Fruit fly (Drosophila melanogaster) whole organism, prepupa: ENCODE measurements around the gene TwdlY.

Experiments used
- Blimp-1 ChIP-seq: fragments of 200-800 bp; sonication (Bioruptor generic); optimal IDR thresholded peaks from 3 replicates; lab custom pipeline; 2017; ENCODE audit warnings: missing biosample characterization, missing genetic modification characterization, mild to moderate bottlenecking, moderate library complexity, missing genetic modification reagents
- CG10669 ChIP-seq: fragments of 200-800 bp; sonication (Bioruptor generic); optimal IDR thresholded peaks from 3 replicates; lab custom pipeline; 2018; ENCODE audit warnings: missing biosample characterization, mild to moderate bottlenecking, missing genetic modification characterization, moderate library complexity
- CG11762 ChIP-seq: fragments of 200-800 bp; sonication (Bioruptor generic); optimal IDR thresholded peaks from 3 replicates; lab custom pipeline; 2016; ENCODE audit warnings: missing biosample characterization, missing genetic modification characterization; ENCODE audit not compliant: insufficient read depth
- CG15336 ChIP-seq: fragments of 200-800 bp; sonication (Bioruptor generic); IDR thresholded peaks from 2 replicates; pipeline ENCODE4 v1.3.6; 2022; ENCODE audit warnings: missing biosample characterization, missing genetic modification characterization
- CG1621 ChIP-seq: fragments of 200-800 bp; sonication (Bioruptor generic); optimal IDR thresholded peaks from 3 replicates; lab custom pipeline; 2018; ENCODE audit warnings: missing biosample characterization, mild to moderate bottlenecking, missing genetic modification characterization
- CG16779 ChIP-seq: fragments of 200-800 bp; sonication (Bioruptor generic); optimal IDR thresholded peaks from 3 replicates; lab custom pipeline; 2017; ENCODE audit warnings: missing biosample characterization, mild to moderate bottlenecking, missing genetic modification characterization
- CG3032 ChIP-seq: fragments of 200-800 bp; optimal IDR thresholded peaks from 2 replicates; lab custom pipeline; 2019; ENCODE audit warnings: missing biosample characterization, mild to moderate bottlenecking, missing genetic modification characterization, moderate library complexity
- CG31627 ChIP-seq: fragments of 200-800 bp; sonication (Bioruptor generic); optimal IDR thresholded peaks from 3 replicates; lab custom pipeline; 2016; ENCODE audit warnings: missing biosample characterization, missing genetic modification characterization
- CG34406 ChIP-seq: fragments of 200-800 bp; sonication (Bioruptor generic); optimal IDR thresholded peaks from 3 replicates; lab custom pipeline; 2016; ENCODE audit warnings: missing biosample characterization, missing genetic modification characterization
- CG3919 ChIP-seq: fragments of 200-800 bp; sonication (Bioruptor generic); optimal IDR thresholded peaks from 3 replicates; lab custom pipeline; 2016; ENCODE audit warnings: missing biosample characterization, missing genetic modification characterization
- CG6163 ChIP-seq: fragments of 200-800 bp; sonication (Bioruptor generic); IDR thresholded peaks from 3 replicates; pipeline ENCODE4 v1.3.6; 2022; ENCODE audit warnings: missing biosample characterization, missing genetic modification characterization
- CG6276 ChIP-seq: fragments of 200-800 bp; sonication (Bioruptor generic); optimal IDR thresholded peaks from 2 replicates; lab custom pipeline; 2017; ENCODE audit warnings: missing biosample characterization, mild to moderate bottlenecking, missing genetic modification characterization
- CG6792 ChIP-seq: fragments of 200-800 bp; sonication (Bioruptor generic); optimal IDR thresholded peaks from 3 replicates; lab custom pipeline; 2016; ENCODE audit warnings: missing biosample characterization, missing genetic modification characterization
- CG7368 ChIP-seq: fragments of 200-800 bp; sonication (Bioruptor generic); optimal IDR thresholded peaks from 3 replicates; lab custom pipeline; 2016; ENCODE audit warnings: missing biosample characterization, missing genetic modification characterization
- CG8319 ChIP-seq: fragments of 200-800 bp; sonication (Bioruptor generic); optimal IDR thresholded peaks from 3 replicates; lab custom pipeline; 2016; ENCODE audit warnings: missing biosample characterization, missing genetic modification characterization
- CG9139 ChIP-seq: fragments of 200-800 bp; sonication (Bioruptor generic); optimal IDR thresholded peaks from 3 replicates; lab custom pipeline; 2017; ENCODE audit warnings: missing biosample characterization, mild to moderate bottlenecking, missing genetic modification characterization
- Eip78C ChIP-seq: fragments of 200-800 bp; sonication (Bioruptor generic); peaks from one replicate; lab custom pipeline; 2016; ENCODE audit warnings: missing biosample characterization, missing genetic modification characterization
- Ets21C ChIP-seq: fragments of 200-800 bp; sonication (Bioruptor generic); optimal IDR thresholded peaks from 3 replicates; lab custom pipeline; 2016; ENCODE audit warnings: missing biosample characterization, missing genetic modification characterization
- Gug ChIP-seq: fragments of 200-800 bp; sonication (Bioruptor generic); IDR thresholded peaks from 2 replicates; pipeline ENCODE4 v1.3.6; 2022; ENCODE audit warnings: missing biosample characterization, missing genetic modification characterization
- Hr39 ChIP-seq: fragments of 200-800 bp; sonication (Bioruptor generic); optimal IDR thresholded peaks from 2 replicates; lab custom pipeline; 2016; ENCODE audit warnings: missing biosample characterization, missing genetic modification characterization
- Hr4 ChIP-seq: fragments of 200-800 bp; sonication (Bioruptor generic); optimal IDR thresholded peaks from 3 replicates; lab custom pipeline; 2016; ENCODE audit warnings: missing biosample characterization, missing genetic modification characterization
- Lpt ChIP-seq: fragments of 200-800 bp; sonication (Bioruptor generic); optimal IDR thresholded peaks from 3 replicates; lab custom pipeline; 2016; ENCODE audit warnings: missing biosample characterization, missing genetic modification characterization
- OdsH ChIP-seq: fragments of 200-800 bp; sonication (Bioruptor generic); optimal IDR thresholded peaks from 3 replicates; lab custom pipeline; 2016; ENCODE audit warnings: missing biosample characterization, missing genetic modification characterization
- Smox ChIP-seq: fragments of 200-800 bp; sonication (Bioruptor generic); optimal IDR thresholded peaks from 3 replicates; lab custom pipeline; 2016; ENCODE audit warnings: missing biosample characterization, missing genetic modification characterization
- Sox102F ChIP-seq: fragments of 200-800 bp; sonication (Bioruptor generic); optimal IDR thresholded peaks from 2 replicates; lab custom pipeline; 2016; ENCODE audit warnings: missing biosample characterization, mild to moderate bottlenecking, missing genetic modification characterization
- Sox14 ChIP-seq: fragments of 200-800 bp; sonication (Bioruptor generic); optimal IDR thresholded peaks from 3 replicates; lab custom pipeline; 2016; ENCODE audit warnings: missing biosample characterization, missing genetic modification characterization
- achi ChIP-seq: fragments of 200-800 bp; sonication (Bioruptor generic); optimal IDR thresholded peaks from 3 replicates; lab custom pipeline; 2016; ENCODE audit warnings: missing biosample characterization, missing genetic modification characterization
- cyc ChIP-seq: fragments of 200-800 bp; sonication (Bioruptor generic); optimal IDR thresholded peaks from 3 replicates; lab custom pipeline; 2016; ENCODE audit warnings: missing biosample characterization, missing genetic modification characterization
- dac ChIP-seq: fragments of 200-800 bp; sonication (Bioruptor generic); optimal IDR thresholded peaks from 2 replicates; lab custom pipeline; 2017; ENCODE audit warnings: missing biosample characterization, mild to moderate bottlenecking, missing genetic modification characterization
- dsx ChIP-seq: fragments of 200-800 bp; optimal IDR thresholded peaks from 3 replicates; lab custom pipeline; 2019; ENCODE audit warnings: missing biosample characterization, mild to moderate bottlenecking, missing genetic modification characterization, moderate library complexity; ENCODE audit not compliant: poor library complexity, severe bottlenecking
- eg ChIP-seq: fragments of 200-800 bp; sonication (Bioruptor generic); IDR thresholded peaks from 3 replicates; pipeline ENCODE4 v1.3.6; 2022; ENCODE audit warnings: missing biosample characterization, missing genetic modification characterization
- esn ChIP-seq: fragments of 200-800 bp; sonication (Bioruptor generic); optimal IDR thresholded peaks from 2 replicates; lab custom pipeline; 2016; ENCODE audit warnings: missing biosample characterization, mild to moderate bottlenecking, missing genetic modification characterization, moderate library complexity
- fd85E ChIP-seq: fragments of 200-800 bp; sonication (Bioruptor generic); optimal IDR thresholded peaks from 3 replicates; lab custom pipeline; 2016; ENCODE audit warnings: missing biosample characterization, missing genetic modification characterization
- fkh ChIP-seq: fragments of 200-800 bp; sonication (Bioruptor generic); optimal IDR thresholded peaks from 3 replicates; lab custom pipeline; 2017; ENCODE audit warnings: missing biosample characterization, mild to moderate bottlenecking, missing genetic modification characterization, moderate library complexity
- lz ChIP-seq: fragments of 200-800 bp; sonication (Bioruptor generic); optimal IDR thresholded peaks from 3 replicates; lab custom pipeline; 2016; ENCODE audit warnings: missing biosample characterization, missing genetic modification characterization
- net ChIP-seq: fragments of 200-800 bp; sonication (Bioruptor generic); optimal IDR thresholded peaks from 3 replicates; lab custom pipeline; 2016; ENCODE audit warnings: missing biosample characterization, missing genetic modification characterization
- pdm3 ChIP-seq: fragments of 200-800 bp; sonication (Bioruptor generic); optimal IDR thresholded peaks from 3 replicates; lab custom pipeline; 2016; ENCODE audit warnings: missing biosample characterization, missing genetic modification characterization
- salr ChIP-seq, 2 experiments: fragments of 200-800 bp; sonication (Bioruptor generic); optimal IDR thresholded peaks; 3 replicates each; lab custom pipeline; 2016 to 2018; ENCODE audit warnings: missing biosample characterization in 2 of 2, missing genetic modification characterization in 2 of 2, mild to moderate bottlenecking in 1 of 2
- spab ChIP-seq: fragments of 200-800 bp; sonication (Bioruptor generic); optimal IDR thresholded peaks from 2 replicates; lab custom pipeline; 2017; ENCODE audit warnings: missing biosample characterization, mild to moderate bottlenecking, missing genetic modification characterization, missing genetic modification reagents
- ss ChIP-seq, 2 experiments: fragments of 200-800 bp; sonication (Bioruptor generic); optimal IDR thresholded peaks; 2 replicates in 1 of 2; 3 replicates in 1 of 2; lab custom pipeline; 2017 to 2018; ENCODE audit warnings: mild to moderate bottlenecking in 2 of 2, missing biosample characterization in 2 of 2, missing genetic modification characterization in 2 of 2, moderate library complexity in 1 of 2
- svp ChIP-seq: fragments of 200-800 bp; sonication (Bioruptor generic); peaks from one replicate; lab custom pipeline; 2016; ENCODE audit warnings: missing biosample characterization, missing genetic modification characterization
- vri ChIP-seq: fragments of 200-800 bp; sonication (Bioruptor generic); optimal IDR thresholded peaks from 3 replicates; lab custom pipeline; 2016; ENCODE audit warnings: missing biosample characterization, mild to moderate bottlenecking, missing genetic modification characterization

The TwdlY gene

dm6 chrX:16694477-16694876, 40.3 kb upstream of the TwdlY start:
- TF ChIP-seq CG16779, result no peak
- no peak for TF ChIP-seq Smox
- TF ChIP-seq achi (GFP tag; lab: Kevin White, UChicago), result peak; percentile 19
- no peak for TF ChIP-seq CG6276
- TF ChIP-seq CG7368 (GFP tag; lab: Kevin White, UChicago), result no peak
- TF ChIP-seq Sox102F, result no peak
- TF ChIP-seq spab (GFP tag; lab: Kevin White, UChicago), result no peak
- TF ChIP-seq CG1621 (tag; lab: Kevin White, UChicago), result no peak
- peak; percentile 36 for TF ChIP-seq svp (GFP tag; lab: Kevin White, UChicago)
- no peak for TF ChIP-seq esn
- no peak for TF ChIP-seq net
- TF ChIP-seq eg (GFP tag; lab: Robert Waterston, UW), result peak; percentile 31; the same call in 1 of the 3 replicates
- peak; percentile 4 for TF ChIP-seq Lpt (GFP tag; lab: Kevin White, UChicago)
- TF ChIP-seq vri, result no peak
- TF ChIP-seq Eip78C (GFP tag; lab: Kevin White, UChicago), result peak; percentile 53
- TF ChIP-seq CG31627, result no peak
- no peak for TF ChIP-seq CG6163 (GFP tag; lab: Robert Waterston, UW)
- peak; percentile 5 for TF ChIP-seq fkh
- no peak for TF ChIP-seq CG11762
- no peak for TF ChIP-seq Blimp-1 (GFP tag; lab: Kevin White, UChicago)

- TF ChIP-seq CG15336 (GFP tag; lab: Robert Waterston, UW), result no peak
- TF ChIP-seq CG9139 (GFP tag; lab: Kevin White, UChicago), result no peak
- no peak for TF ChIP-seq Blimp-1 (GFP tag; lab: Kevin White, UChicago)
- TF ChIP-seq Eip78C (GFP tag; lab: Kevin White, UChicago), result peak; percentile 82
Observed at dm6 chrX:16694959-16695358, 39.8 kb upstream of the TwdlY start, which contains the start of gene Septin4. Gene Septin4, minus strand, starts transcription at chrX:16695173.

- no peak for TF ChIP-seq CG6276
- peak; percentile 72 for TF ChIP-seq svp (GFP tag; lab: Kevin White, UChicago)
- no peak for TF ChIP-seq CG6163 (GFP tag; lab: Robert Waterston, UW)
- TF ChIP-seq Gug (GFP tag; lab: Robert Waterston, UW), result no peak
- no peak for TF ChIP-seq dac (GFP tag; lab: Kevin White, UChicago)
- no peak for TF ChIP-seq CG3919 (GFP tag; lab: Kevin White, UChicago)
- TF ChIP-seq salr (GFP tag; optimal IDR thresholded peaks at IDR 0.05; lab: Kevin White, UChicago), result no peak
- no peak for TF ChIP-seq CG34406 (GFP tag; lab: Kevin White, UChicago)
- TF ChIP-seq, all 60 proteins: peak for 1
Observed at dm6 chrX:16695658-16696181, 39.0 kb upstream of the TwdlY start, which contains the start of gene CG4678. Gene CG4678, plus strand, starts transcription at chrX:16696131.

- TF ChIP-seq Blimp-1 (GFP tag; lab: Kevin White, UChicago), result no peak
- no peak for TF ChIP-seq dsx (GFP tag; lab: Kevin White, UChicago)
- TF ChIP-seq svp (GFP tag; lab: Kevin White, UChicago), result peak; percentile 33
- no peak for TF ChIP-seq CG6792
- no peak for TF ChIP-seq lz (GFP tag; lab: Kevin White, UChicago)
- no peak for TF ChIP-seq CG6276
- TF ChIP-seq cyc (GFP tag; lab: Kevin White, UChicago), result no peak
- no peak for TF ChIP-seq CG8319 (GFP tag; lab: Kevin White, UChicago)
- no peak for TF ChIP-seq esn
- no peak for TF ChIP-seq net
- TF ChIP-seq Lpt (GFP tag; lab: Kevin White, UChicago), result no peak
- peak; percentile 4 for TF ChIP-seq OdsH
- TF ChIP-seq CG6163 (GFP tag; lab: Robert Waterston, UW), result no peak
- TF ChIP-seq pdm3 (GFP tag; lab: Kevin White, UChicago), result no peak
- TF ChIP-seq Eip78C (GFP tag; lab: Kevin White, UChicago), result peak; percentile 66
- TF ChIP-seq Ets21C (GFP tag; lab: Kevin White, UChicago), result no peak
- no peak for TF ChIP-seq Hr39 (GFP tag; lab: Kevin White, UChicago)
- TF ChIP-seq CG3919 (GFP tag; lab: Kevin White, UChicago), result no peak
- TF ChIP-seq vri, result no peak
- no peak for TF ChIP-seq fd85E
- TF ChIP-seq Sox14, result no peak
- TF ChIP-seq CG3032 (tag; lab: Kevin White, UChicago), result no peak
- TF ChIP-seq CG10669 (GFP tag; lab: Kevin White, UChicago), result no peak
- TF ChIP-seq spab (GFP tag; lab: Kevin White, UChicago), result no peak
- TF ChIP-seq ss (GFP tag; optimal IDR thresholded peaks at IDR 0.05; lab: Kevin White, UChicago), result no peak
- TF ChIP-seq CG7368 (GFP tag; lab: Kevin White, UChicago), result no peak
- no peak for TF ChIP-seq eg (GFP tag; lab: Robert Waterston, UW)
- TF ChIP-seq Hr4 (GFP tag; lab: Kevin White, UChicago), result peak; percentile 13
- TF ChIP-seq CG9139 (GFP tag; lab: Kevin White, UChicago), result no peak
Observed at dm6 chrX:16696614-16697519, 37.9 kb upstream of the TwdlY start.
